Worm (Caenorhabditis elegans) whole organism, L4/young adult: Measurements from ENCODE around the gene srxa-1.

Experiments used
- W03F9.2 ChIP-seq: fragments of 150-350 bp; optimal IDR thresholded peaks from 2 replicates; lab custom pipeline; 2014; ENCODE audit warnings: missing biosample characterization, missing genetic modification characterization
- dao-5 ChIP-seq: sonication (generic microtip); optimal IDR thresholded peaks from 2 replicates; lab custom pipeline; 2016; ENCODE audit warnings: missing genotype, missing genetic modification characterization, moderate library complexity, missing compliant biosample characterization
- him-1 ChIP-seq: sonication (generic microtip); optimal IDR thresholded peaks from 2 replicates; lab custom pipeline; 2016; ENCODE audit warnings: missing genotype, missing genetic modification reagents, missing genetic modification characterization, missing compliant biosample characterization

DNA sequence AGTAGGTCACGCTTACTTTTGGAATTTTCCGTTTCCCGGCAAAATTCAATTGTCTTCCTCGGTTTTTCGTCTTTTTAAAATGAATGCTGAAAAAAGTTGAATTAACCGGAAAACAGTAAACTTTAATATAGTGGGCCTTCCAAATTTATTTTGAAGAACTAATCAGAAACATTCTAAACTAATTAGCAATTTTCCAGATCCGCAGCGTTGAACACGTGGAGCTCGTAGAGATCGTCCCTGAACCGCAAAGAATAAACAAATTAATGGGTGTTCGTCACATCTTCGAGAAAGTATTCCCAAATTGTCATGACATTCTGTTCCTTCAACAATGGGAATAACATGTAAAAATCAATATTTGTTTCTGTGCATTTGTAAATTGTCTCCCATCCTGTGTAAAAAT, 15.6 kb upstream of the srxa-1 start:
- TF ChIP-seq W03F9.2 (tag; lab: Kevin White, UChicago) (no peak), dao-5 (tag; lab: Kevin White, UChicago) (no peak), him-1 (tag; lab: Kevin White, UChicago) (no peak)
